Fruit fly (Drosophila melanogaster): Measurements from ENCODE around the gene CG17470.

The CG17470 gene

dm6 chr2L:20634215-20634614 lies 8.8 kb downstream of the CG17470 start, which contains the start of gene CG17472:
TSS of gene CG17472 (plus strand) at chr2L:20634515.
- TF ChIP-seq CG10348 (GFP tag; IDR thresholded peaks at IDR 0.05) (no peak), D1 (tag; optimal IDR thresholded peaks at IDR 0.05) (no peak), fd96Ca (GFP tag; IDR thresholded peaks at IDR 0.05) (no peak), Pif1B (GFP tag; optimal IDR thresholded peaks at IDR 0.05) (no peak), EcR (GFP tag; optimal IDR thresholded peaks at IDR 0.05) (no peak), CG14655 (GFP tag; optimal IDR thresholded peaks at IDR 0.05) (no peak), rn (GFP tag; IDR thresholded peaks at IDR 0.05) (no peak), CG4496 (GFP tag; IDR thresholded peaks at IDR 0.05) (no peak), CG9948 (tag; optimal IDR thresholded peaks at IDR 0.05) (no peak), CG17806 (tag; optimal IDR thresholded peaks at IDR 0.05) (no peak), CG12605 (GFP tag; IDR thresholded peaks at IDR 0.05) (no peak), CG8301 (tag; optimal IDR thresholded peaks at IDR 0.05) (no peak), Snoo (tag; optimal IDR thresholded peaks at IDR 0.05) (no peak), CG8159 (tag; optimal IDR thresholded peaks at IDR 0.05) (no peak), CG32121 (GFP tag; IDR thresholded peaks at IDR 0.05) (no peak)

dm6 chr2L:20614222-20614621 lies 28.8 kb downstream of the CG17470 start, which contains the start of gene CG15475:
TSS of gene CG15475 (plus strand) at chr2L:20614522.
- no peak for TF ChIP-seq Snoo (tag; optimal IDR thresholded peaks at IDR 0.05)
- TF ChIP-seq CG14655 (GFP tag; optimal IDR thresholded peaks at IDR 0.05), result no peak
- TF ChIP-seq CG34367 (tag; optimal IDR thresholded peaks at IDR 0.05), result no peak
- no peak for TF ChIP-seq CG32121 (GFP tag; IDR thresholded peaks at IDR 0.05)
- no peak for TF ChIP-seq CG9948 (tag; optimal IDR thresholded peaks at IDR 0.05)
- TF ChIP-seq CG13204 (GFP tag; optimal IDR thresholded peaks at IDR 0.05), result no peak
- no peak for TF ChIP-seq Ets98B (GFP tag; IDR thresholded peaks at IDR 0.05)
- no peak for TF ChIP-seq EcR (GFP tag; optimal IDR thresholded peaks at IDR 0.05)
- no peak for TF ChIP-seq CG10348 (GFP tag; IDR thresholded peaks at IDR 0.05)
- TF ChIP-seq CG15710 (tag; optimal IDR thresholded peaks at IDR 0.05), result no peak
- TF ChIP-seq D1 (tag; optimal IDR thresholded peaks at IDR 0.05), result no peak

dm6 chr2L:20604096-20604495 lies 38.9 kb downstream of the CG17470 start, which contains the start of gene CG31677:
TSS of gene CG31677 (minus strand) at chr2L:20604196.
- TF ChIP-seq Pif1B (GFP tag; optimal IDR thresholded peaks at IDR 0.05) (no peak), CG12605 (GFP tag; IDR thresholded peaks at IDR 0.05) (no peak), CG15710 (tag; optimal IDR thresholded peaks at IDR 0.05) (no peak), EcR (GFP tag; optimal IDR thresholded peaks at IDR 0.05) (no peak), Snoo (tag; optimal IDR thresholded peaks at IDR 0.05) (no peak), CG8159 (tag; optimal IDR thresholded peaks at IDR 0.05) (no peak), rn (GFP tag; IDR thresholded peaks at IDR 0.05) (no peak), CG17806 (tag; optimal IDR thresholded peaks at IDR 0.05) (no peak), CG34367 (tag; optimal IDR thresholded peaks at IDR 0.05) (no peak), D1 (tag; optimal IDR thresholded peaks at IDR 0.05) (no peak), CG9948 (tag; optimal IDR thresholded peaks at IDR 0.05) (no peak), CG13204 (GFP tag; optimal IDR thresholded peaks at IDR 0.05) (no peak), CG14655 (GFP tag; optimal IDR thresholded peaks at IDR 0.05) (no peak), CG10348 (GFP tag; IDR thresholded peaks at IDR 0.05) (no peak)

- TF ChIP-seq CG15710 (tag; optimal IDR thresholded peaks at IDR 0.05), result no peak
- TF ChIP-seq CG14655 (GFP tag; optimal IDR thresholded peaks at IDR 0.05), result no peak
- no peak for TF ChIP-seq fd96Ca (GFP tag; IDR thresholded peaks at IDR 0.05)
- TF ChIP-seq Snoo (tag; optimal IDR thresholded peaks at IDR 0.05), result no peak
- no peak for TF ChIP-seq EcR (GFP tag; optimal IDR thresholded peaks at IDR 0.05)
- TF ChIP-seq CG17806 (tag; optimal IDR thresholded peaks at IDR 0.05), result no peak
- no peak for TF ChIP-seq Ets98B (GFP tag; IDR thresholded peaks at IDR 0.05)
- TF ChIP-seq CG13204 (GFP tag; optimal IDR thresholded peaks at IDR 0.05), result no peak
- no peak for TF ChIP-seq CG12605 (GFP tag; IDR thresholded peaks at IDR 0.05)
- no peak for TF ChIP-seq CG32121 (GFP tag; IDR thresholded peaks at IDR 0.05)
- TF ChIP-seq rn (GFP tag; IDR thresholded peaks at IDR 0.05), result no peak
- no peak for TF ChIP-seq D1 (tag; optimal IDR thresholded peaks at IDR 0.05)
- no peak for TF ChIP-seq Pif1B (GFP tag; optimal IDR thresholded peaks at IDR 0.05)
- TF ChIP-seq CG9948 (tag; optimal IDR thresholded peaks at IDR 0.05), result no peak
- TF ChIP-seq gl (tag; optimal IDR thresholded peaks at IDR 0.05), result no peak
- no peak for TF ChIP-seq Pif1A (GFP tag; optimal IDR thresholded peaks at IDR 0.05)
- TF ChIP-seq CG4496 (GFP tag; IDR thresholded peaks at IDR 0.05), result no peak
- no peak for TF ChIP-seq CG34367 (tag; optimal IDR thresholded peaks at IDR 0.05)
- no peak for TF ChIP-seq CG8159 (tag; optimal IDR thresholded peaks at IDR 0.05)
- no peak for TF ChIP-seq CG10348 (GFP tag; IDR thresholded peaks at IDR 0.05)
Observed at dm6 chr2L:20601282-20601681, 41.8 kb downstream of the CG17470 start.

- TF ChIP-seq CG34367 (tag; optimal IDR thresholded peaks at IDR 0.05), result no peak
- TF ChIP-seq CG4496 (GFP tag; IDR thresholded peaks at IDR 0.05), result no peak
- TF ChIP-seq CG12605 (GFP tag; IDR thresholded peaks at IDR 0.05), result no peak
- TF ChIP-seq CG9948 (tag; optimal IDR thresholded peaks at IDR 0.05), result no peak
- no peak for TF ChIP-seq CG17806 (tag; optimal IDR thresholded peaks at IDR 0.05)
- TF ChIP-seq CG14655 (GFP tag; optimal IDR thresholded peaks at IDR 0.05), result no peak
- no peak for TF ChIP-seq gl (tag; optimal IDR thresholded peaks at IDR 0.05)
- no peak for TF ChIP-seq Ets98B (GFP tag; IDR thresholded peaks at IDR 0.05)
- no peak for TF ChIP-seq CG10348 (GFP tag; IDR thresholded peaks at IDR 0.05)
- no peak for TF ChIP-seq Pif1A (GFP tag; optimal IDR thresholded peaks at IDR 0.05)
- no peak for TF ChIP-seq Pif1B (GFP tag; optimal IDR thresholded peaks at IDR 0.05)
Observed at dm6 chr2L:20597744-20598143, 45.3 kb downstream of the CG17470 start.
